Fruit fly (Drosophila melanogaster): ENCODE measurements around the gene CG46383.

Gene CG46383

DNA sequence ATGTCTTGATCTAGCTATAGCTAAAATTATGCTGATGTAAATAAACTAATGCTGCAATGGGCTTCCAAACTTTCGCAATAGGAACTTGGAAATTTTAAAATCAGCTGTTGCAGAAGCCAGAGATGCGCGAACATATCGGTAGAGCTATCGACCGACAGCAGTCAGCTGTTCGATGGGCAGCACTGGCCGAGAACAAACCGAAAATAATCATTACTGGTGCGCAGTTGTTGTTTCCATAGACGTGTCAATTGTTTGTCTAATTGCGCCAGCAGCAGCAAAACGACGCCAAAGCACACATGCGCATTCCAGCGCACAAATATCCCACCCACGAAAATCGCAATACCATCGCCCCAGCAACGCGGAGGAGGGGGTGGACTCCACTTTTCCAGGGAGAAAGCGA is 15.8 kb downstream of the CG46383 start, which contains the start of gene Sap47 (continued):
- TF ChIP-seq Doc2 (GFP tag; IDR thresholded peaks at IDR 0.05), result no peak
- no peak for TF ChIP-seq pb (GFP tag; optimal IDR thresholded peaks at IDR 0.05)
- TF ChIP-seq CG34224 (GFP tag; IDR thresholded peaks at IDR 0.05; ENCODE audit: partially characterized antibody), result peak; percentile 92
- no peak for TF ChIP-seq CG9797 (GFP tag; optimal IDR thresholded peaks at IDR 0.05)
- no peak for TF ChIP-seq ems (GFP tag; optimal IDR thresholded peaks at IDR 0.05)
- TF ChIP-seq Doc3 (GFP tag; IDR thresholded peaks at IDR 0.05; ENCODE audit: partially characterized antibody), result peak; percentile 76
- TF ChIP-seq CG9817 (tag; optimal IDR thresholded peaks at IDR 0.05), result no peak
- TF ChIP-seq Hr39 (optimal IDR thresholded peaks at IDR 0.05), result no peak
- TF ChIP-seq CG34422 (GFP tag; IDR thresholded peaks at IDR 0.05), result peak; percentile 66; the same call in 1 of the 3 replicates
- peak; percentile 84 for TF ChIP-seq Dll (GFP tag; IDR thresholded peaks at IDR 0.05; ENCODE audit: partially characterized antibody)
- TF ChIP-seq gce (GFP tag; IDR thresholded peaks at IDR 0.05), result no peak
- no peak for TF ChIP-seq fd3F (GFP tag; optimal IDR thresholded peaks at IDR 0.05)
- peak; percentile 15 for TF ChIP-seq CHES-1-like (GFP tag; optimal IDR thresholded peaks at IDR 0.05)
- no peak for TF ChIP-seq wor (GFP tag; IDR thresholded peaks at IDR 0.05)
- TF ChIP-seq jigr1 (GFP tag; IDR thresholded peaks at IDR 0.05), result no peak
- no peak for TF ChIP-seq CG10321 (GFP tag; IDR thresholded peaks at IDR 0.05)
- TF ChIP-seq nom (GFP tag; optimal IDR thresholded peaks at IDR 0.05), result no peak
- no peak for TF ChIP-seq CG10366 (GFP tag; IDR thresholded peaks at IDR 0.05)
- peak; percentile 96 for TF ChIP-seq chinmo (GFP tag; IDR thresholded peaks at IDR 0.05; ENCODE audit: partially characterized antibody)
- no peak for TF ChIP-seq wek (GFP tag; optimal IDR thresholded peaks at IDR 0.05)
- TF ChIP-seq tin (GFP tag; optimal IDR thresholded peaks at IDR 0.05), result no peak
- TF ChIP-seq CG30403 (GFP tag; optimal IDR thresholded peaks at IDR 0.05), result no peak
- TF ChIP-seq zf30C (GFP tag; optimal IDR thresholded peaks at IDR 0.05), result no peak
- TF ChIP-seq ssp (GFP tag; IDR thresholded peaks at IDR 0.05), result no peak
- TF ChIP-seq CG4328 (GFP tag; optimal IDR thresholded peaks at IDR 0.05), result no peak
- TF ChIP-seq ATbp (GFP tag; optimal IDR thresholded peaks at IDR 0.05), result no peak
- TF ChIP-seq gfzf (GFP tag; optimal IDR thresholded peaks at IDR 0.05), result no peak
- peak; percentile 90 for TF ChIP-seq CG13287 (GFP tag; IDR thresholded peaks at IDR 0.05; ENCODE audit: partially characterized antibody)
- peak; percentile 91 for TF ChIP-seq Bgb (GFP tag; IDR thresholded peaks at IDR 0.05; ENCODE audit: partially characterized antibody)
- TF ChIP-seq CG14441 (GFP tag; IDR thresholded peaks at IDR 0.05), result no peak
- no peak for TF ChIP-seq CG15011 (GFP tag; optimal IDR thresholded peaks at IDR 0.05)
- peak; percentile 34 for TF ChIP-seq CG18599 (GFP tag; optimal IDR thresholded peaks at IDR 0.05)
- TF ChIP-seq sc (optimal IDR thresholded peaks at IDR 0.05), result no peak
- TF ChIP-seq sc (GFP tag; optimal IDR thresholded peaks at IDR 0.05), result no peak
- no peak for TF ChIP-seq CG4707 (GFP tag; optimal IDR thresholded peaks at IDR 0.05)
- TF ChIP-seq CG33557 (GFP tag; optimal IDR thresholded peaks at IDR 0.05), result no peak
- no peak for TF ChIP-seq CG6272 (GFP tag; IDR thresholded peaks at IDR 0.05)
- TF ChIP-seq Mrtf (GFP tag; IDR thresholded peaks at IDR 0.05), result no peak
- TF ChIP-seq CG10543 (GFP tag; optimal IDR thresholded peaks at IDR 0.05), result peak; percentile 7
- no peak for TF ChIP-seq emc (GFP tag; optimal IDR thresholded peaks at IDR 0.05)
- peak; percentile 21 for TF ChIP-seq nmo (GFP tag; optimal IDR thresholded peaks at IDR 0.05)
- TF ChIP-seq Sin3A (optimal IDR thresholded peaks at IDR 0.05), result peak; percentile 38
- no peak for TF ChIP-seq CG14667 (GFP tag; IDR thresholded peaks at IDR 0.05)
- no peak for TF ChIP-seq CG10565 (GFP tag; optimal IDR thresholded peaks at IDR 0.05)
- TF ChIP-seq CG33213 (GFP tag; optimal IDR thresholded peaks at IDR 0.05), result no peak
- TF ChIP-seq danr (GFP tag; IDR thresholded peaks at IDR 0.05), result no peak
- no peak for TF ChIP-seq ftz-f1 (GFP tag; optimal IDR thresholded peaks at IDR 0.05)
- no peak for TF ChIP-seq CG8765 (GFP tag; IDR thresholded peaks at IDR 0.05)
- TF ChIP-seq slbo (GFP tag; IDR thresholded peaks at IDR 0.05), result peak; percentile 56
- TF ChIP-seq Max (GFP tag; optimal IDR thresholded peaks at IDR 0.05), result no peak
- TF ChIP-seq lmd (GFP tag; IDR thresholded peaks at IDR 0.05), result no peak
- no peak for TF ChIP-seq CG4404 (GFP tag; IDR thresholded peaks at IDR 0.05)
- TF ChIP-seq Gsc (GFP tag; IDR thresholded peaks at IDR 0.05), result no peak

Measured in whole organism, embryonic.